Fruit fly (Drosophila melanogaster) whole organism: ENCODE results near the gene Fer1HCH.

Experiments
- CG8478 ChIP-seq: fragments of >200 bp; optimal IDR thresholded peaks from 2 replicates; lab custom pipeline; 2018; ENCODE audit warnings: inconsistent platforms
- Dll ChIP-seq: fragments of >200 bp; optimal IDR thresholded peaks from 2 replicates; lab custom pipeline; 2017
- EcR ChIP-seq, 2 experiments: fragments of >200 bp; optimal IDR thresholded peaks; 2 replicates each; lab custom pipeline; 2017; ENCODE audit warnings: missing biosample characterization in 2 of 2, missing genetic modification characterization in 2 of 2, missing genetic modification reagents in 2 of 2
- pan ChIP-seq: fragments of >200 bp; optimal IDR thresholded peaks from 2 replicates; lab custom pipeline; 2017
- usp ChIP-seq: fragments of >200 bp; optimal IDR thresholded peaks from 2 replicates; lab custom pipeline; 2017; ENCODE audit warnings: missing biosample characterization, missing genetic modification characterization, mixed read lengths

DNA sequence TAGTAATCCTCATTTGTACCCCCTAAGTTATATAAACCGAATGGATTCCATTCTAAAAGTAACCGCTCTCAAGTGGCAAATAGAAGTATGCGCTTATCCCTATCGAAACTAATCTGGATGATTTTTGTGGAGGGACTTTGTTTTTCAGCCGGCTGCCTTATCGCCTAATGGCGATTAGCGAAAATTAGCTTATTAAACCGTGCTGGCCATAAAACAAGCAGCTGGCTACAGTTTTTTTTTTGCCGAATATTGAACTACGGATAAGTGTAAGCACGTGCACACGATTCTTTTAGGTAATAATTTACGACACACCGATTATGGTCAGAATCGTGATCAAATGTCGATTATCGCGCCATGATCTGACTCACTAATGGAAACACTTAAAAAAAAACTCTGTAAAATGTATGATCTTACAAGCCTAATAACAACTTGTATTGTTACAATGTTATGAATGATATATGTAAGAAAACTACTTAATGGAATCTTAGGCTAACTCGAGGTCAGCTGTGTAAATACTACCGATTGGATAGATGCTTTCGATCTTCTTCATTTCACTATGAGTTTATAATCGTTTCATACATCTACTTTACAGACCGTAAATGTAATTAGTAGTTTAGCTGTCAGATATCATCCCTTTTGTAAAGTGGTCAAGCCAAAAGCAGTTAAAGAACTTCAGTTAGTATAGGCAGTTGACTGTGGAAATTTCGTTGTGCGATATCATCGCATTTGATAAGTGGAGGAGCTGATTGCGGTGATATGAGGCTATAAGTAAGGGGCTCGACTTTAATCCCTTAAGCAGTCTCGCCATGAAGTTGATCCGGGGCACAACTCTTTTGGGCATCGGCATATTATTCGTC is 43.5 kb upstream of the Fer1HCH start, which contains the start of gene CG15534:
- no peak for TF ChIP-seq Dll (lab: Kevin White, UChicago)
- no peak for TF ChIP-seq usp (GFP tag; lab: Kevin White, UChicago)
- no peak for TF ChIP-seq pan (lab: Kevin White, UChicago)
- TF ChIP-seq CG8478 (lab: Kevin White, UChicago) = no peak
- TF ChIP-seq EcR (GFP tag; optimal IDR thresholded peaks at IDR 0.05; lab: Kevin White, UChicago) = no peak
